Fruit fly (Drosophila melanogaster) whole organism, prepupa: ENCODE measurements around the gene CG15403.

Experiments
- Blimp-1 ChIP-seq: fragments of 200-800 bp; sonication (Bioruptor generic); optimal IDR thresholded peaks from 3 replicates; lab custom pipeline; 2017; ENCODE audit warnings: missing biosample characterization, missing genetic modification characterization, mild to moderate bottlenecking, moderate library complexity, missing genetic modification reagents
- CG10631 ChIP-seq: fragments of 200-800 bp; sonication (Bioruptor generic); optimal IDR thresholded peaks from 2 replicates; lab custom pipeline; 2016; ENCODE audit warnings: missing biosample characterization, missing genetic modification characterization
- CG10669 ChIP-seq: fragments of 200-800 bp; sonication (Bioruptor generic); optimal IDR thresholded peaks from 3 replicates; lab custom pipeline; 2018; ENCODE audit warnings: missing biosample characterization, mild to moderate bottlenecking, missing genetic modification characterization, moderate library complexity
- CG11762 ChIP-seq: fragments of 200-800 bp; sonication (Bioruptor generic); optimal IDR thresholded peaks from 3 replicates; lab custom pipeline; 2016; ENCODE audit warnings: missing biosample characterization, missing genetic modification characterization; ENCODE audit not compliant: insufficient read depth
- CG11902 ChIP-seq: fragments of 200-800 bp; sonication (Bioruptor generic); optimal IDR thresholded peaks from 3 replicates; lab custom pipeline; 2016; ENCODE audit warnings: missing biosample characterization, missing genetic modification characterization
- CG15336 ChIP-seq: fragments of 200-800 bp; sonication (Bioruptor generic); IDR thresholded peaks from 2 replicates; pipeline ENCODE4 v1.3.6; 2022; ENCODE audit warnings: missing biosample characterization, missing genetic modification characterization
- CG1621 ChIP-seq: fragments of 200-800 bp; sonication (Bioruptor generic); optimal IDR thresholded peaks from 3 replicates; lab custom pipeline; 2018; ENCODE audit warnings: missing biosample characterization, mild to moderate bottlenecking, missing genetic modification characterization
- CG3032 ChIP-seq: fragments of 200-800 bp; optimal IDR thresholded peaks from 2 replicates; lab custom pipeline; 2019; ENCODE audit warnings: missing biosample characterization, mild to moderate bottlenecking, missing genetic modification characterization, moderate library complexity
- CG31627 ChIP-seq: fragments of 200-800 bp; sonication (Bioruptor generic); optimal IDR thresholded peaks from 3 replicates; lab custom pipeline; 2016; ENCODE audit warnings: missing biosample characterization, missing genetic modification characterization
- CG34406 ChIP-seq: fragments of 200-800 bp; sonication (Bioruptor generic); optimal IDR thresholded peaks from 3 replicates; lab custom pipeline; 2016; ENCODE audit warnings: missing biosample characterization, missing genetic modification characterization
- CG3919 ChIP-seq: fragments of 200-800 bp; sonication (Bioruptor generic); optimal IDR thresholded peaks from 3 replicates; lab custom pipeline; 2016; ENCODE audit warnings: missing biosample characterization, missing genetic modification characterization
- CG4318 ChIP-seq: fragments of 200-800 bp; sonication (Bioruptor generic); optimal IDR thresholded peaks from 3 replicates; lab custom pipeline; 2017; ENCODE audit warnings: missing biosample characterization, mild to moderate bottlenecking, missing genetic modification characterization
- CG6163 ChIP-seq: fragments of 200-800 bp; sonication (Bioruptor generic); IDR thresholded peaks from 3 replicates; pipeline ENCODE4 v1.3.6; 2022; ENCODE audit warnings: missing biosample characterization, missing genetic modification characterization
- CG6276 ChIP-seq: fragments of 200-800 bp; sonication (Bioruptor generic); optimal IDR thresholded peaks from 2 replicates; lab custom pipeline; 2017; ENCODE audit warnings: missing biosample characterization, mild to moderate bottlenecking, missing genetic modification characterization
- CG6792 ChIP-seq: fragments of 200-800 bp; sonication (Bioruptor generic); optimal IDR thresholded peaks from 3 replicates; lab custom pipeline; 2016; ENCODE audit warnings: missing biosample characterization, missing genetic modification characterization
- CG6808 ChIP-seq: fragments of 200-800 bp; sonication (Bioruptor generic); optimal IDR thresholded peaks from 3 replicates; lab custom pipeline; 2017; ENCODE audit warnings: missing biosample characterization, missing genetic modification characterization, mild to moderate bottlenecking, moderate library complexity, missing genetic modification reagents
- CG7368 ChIP-seq: fragments of 200-800 bp; sonication (Bioruptor generic); optimal IDR thresholded peaks from 3 replicates; lab custom pipeline; 2016; ENCODE audit warnings: missing biosample characterization, missing genetic modification characterization
- CG8119 ChIP-seq: fragments of 200-800 bp; sonication (Bioruptor generic); IDR thresholded peaks from 3 replicates; pipeline ENCODE4 v1.3.6; 2022; ENCODE audit warnings: missing biosample characterization, missing genetic modification characterization
- CG8319 ChIP-seq: fragments of 200-800 bp; sonication (Bioruptor generic); optimal IDR thresholded peaks from 3 replicates; lab custom pipeline; 2016; ENCODE audit warnings: missing biosample characterization, missing genetic modification characterization
- CG8632 ChIP-seq: fragments of 200-800 bp; sonication (Bioruptor generic); optimal IDR thresholded peaks from 3 replicates; lab custom pipeline; 2016; ENCODE audit warnings: missing biosample characterization, missing genetic modification characterization
- CG9139 ChIP-seq: fragments of 200-800 bp; sonication (Bioruptor generic); optimal IDR thresholded peaks from 3 replicates; lab custom pipeline; 2017; ENCODE audit warnings: missing biosample characterization, mild to moderate bottlenecking, missing genetic modification characterization
- Eip78C ChIP-seq: fragments of 200-800 bp; sonication (Bioruptor generic); peaks from one replicate; lab custom pipeline; 2016; ENCODE audit warnings: missing biosample characterization, missing genetic modification characterization
- Eip93F ChIP-seq: fragments of 200-800 bp; sonication (Bioruptor generic); optimal IDR thresholded peaks from 2 replicates; lab custom pipeline; 2016; ENCODE audit warnings: missing biosample characterization, mild to moderate bottlenecking, missing genetic modification characterization
- Ets21C ChIP-seq: fragments of 200-800 bp; sonication (Bioruptor generic); optimal IDR thresholded peaks from 3 replicates; lab custom pipeline; 2016; ENCODE audit warnings: missing biosample characterization, missing genetic modification characterization
- Gug ChIP-seq: fragments of 200-800 bp; sonication (Bioruptor generic); IDR thresholded peaks from 2 replicates; pipeline ENCODE4 v1.3.6; 2022; ENCODE audit warnings: missing biosample characterization, missing genetic modification characterization
- Hr4 ChIP-seq: fragments of 200-800 bp; sonication (Bioruptor generic); optimal IDR thresholded peaks from 3 replicates; lab custom pipeline; 2016; ENCODE audit warnings: missing biosample characterization, missing genetic modification characterization
- Lpt ChIP-seq: fragments of 200-800 bp; sonication (Bioruptor generic); optimal IDR thresholded peaks from 3 replicates; lab custom pipeline; 2016; ENCODE audit warnings: missing biosample characterization, missing genetic modification characterization
- Met ChIP-seq: fragments of 200-800 bp; sonication (Bioruptor generic); optimal IDR thresholded peaks from 3 replicates; lab custom pipeline; 2016; ENCODE audit warnings: missing biosample characterization, missing genetic modification characterization
- Sox102F ChIP-seq: fragments of 200-800 bp; sonication (Bioruptor generic); optimal IDR thresholded peaks from 2 replicates; lab custom pipeline; 2016; ENCODE audit warnings: missing biosample characterization, mild to moderate bottlenecking, missing genetic modification characterization
- Sox14 ChIP-seq: fragments of 200-800 bp; sonication (Bioruptor generic); optimal IDR thresholded peaks from 3 replicates; lab custom pipeline; 2016; ENCODE audit warnings: missing biosample characterization, missing genetic modification characterization
- Sox15 ChIP-seq: fragments of 200-800 bp; sonication (Bioruptor generic); optimal IDR thresholded peaks from 3 replicates; lab custom pipeline; 2016; ENCODE audit warnings: missing biosample characterization, missing genetic modification characterization
- achi ChIP-seq: fragments of 200-800 bp; sonication (Bioruptor generic); optimal IDR thresholded peaks from 3 replicates; lab custom pipeline; 2016; ENCODE audit warnings: missing biosample characterization, missing genetic modification characterization
- acj6 ChIP-seq: fragments of 200-800 bp; sonication (Bioruptor generic); optimal IDR thresholded peaks from 3 replicates; lab custom pipeline; 2016; ENCODE audit warnings: missing biosample characterization, missing genetic modification characterization
- cyc ChIP-seq: fragments of 200-800 bp; sonication (Bioruptor generic); optimal IDR thresholded peaks from 3 replicates; lab custom pipeline; 2016; ENCODE audit warnings: missing biosample characterization, missing genetic modification characterization
- dac ChIP-seq: fragments of 200-800 bp; sonication (Bioruptor generic); optimal IDR thresholded peaks from 2 replicates; lab custom pipeline; 2017; ENCODE audit warnings: missing biosample characterization, mild to moderate bottlenecking, missing genetic modification characterization
- dsx ChIP-seq: fragments of 200-800 bp; optimal IDR thresholded peaks from 3 replicates; lab custom pipeline; 2019; ENCODE audit warnings: missing biosample characterization, mild to moderate bottlenecking, missing genetic modification characterization, moderate library complexity; ENCODE audit not compliant: poor library complexity, severe bottlenecking
- eg ChIP-seq: fragments of 200-800 bp; sonication (Bioruptor generic); IDR thresholded peaks from 3 replicates; pipeline ENCODE4 v1.3.6; 2022; ENCODE audit warnings: missing biosample characterization, missing genetic modification characterization
- fd59A ChIP-seq: fragments of 200-800 bp; sonication (Bioruptor generic); optimal IDR thresholded peaks from 2 replicates; lab custom pipeline; 2017; ENCODE audit warnings: missing biosample characterization, mild to moderate bottlenecking, missing genetic modification characterization, missing genetic modification reagents
- fd85E ChIP-seq: fragments of 200-800 bp; sonication (Bioruptor generic); optimal IDR thresholded peaks from 3 replicates; lab custom pipeline; 2016; ENCODE audit warnings: missing biosample characterization, missing genetic modification characterization
- fkh ChIP-seq: fragments of 200-800 bp; sonication (Bioruptor generic); optimal IDR thresholded peaks from 3 replicates; lab custom pipeline; 2017; ENCODE audit warnings: missing biosample characterization, mild to moderate bottlenecking, missing genetic modification characterization, moderate library complexity
- net ChIP-seq: fragments of 200-800 bp; sonication (Bioruptor generic); optimal IDR thresholded peaks from 3 replicates; lab custom pipeline; 2016; ENCODE audit warnings: missing biosample characterization, missing genetic modification characterization
- pdm3 ChIP-seq: fragments of 200-800 bp; sonication (Bioruptor generic); optimal IDR thresholded peaks from 3 replicates; lab custom pipeline; 2016; ENCODE audit warnings: missing biosample characterization, missing genetic modification characterization
- salr ChIP-seq, 2 experiments: fragments of 200-800 bp; sonication (Bioruptor generic); optimal IDR thresholded peaks; 3 replicates each; lab custom pipeline; 2016 to 2018; ENCODE audit warnings: missing biosample characterization in 2 of 2, missing genetic modification characterization in 2 of 2, mild to moderate bottlenecking in 1 of 2
- ss ChIP-seq, 2 experiments: fragments of 200-800 bp; sonication (Bioruptor generic); optimal IDR thresholded peaks; 2 replicates in 1 of 2; 3 replicates in 1 of 2; lab custom pipeline; 2017 to 2018; ENCODE audit warnings: mild to moderate bottlenecking in 2 of 2, missing biosample characterization in 2 of 2, missing genetic modification characterization in 2 of 2, moderate library complexity in 1 of 2
- topi ChIP-seq: fragments of 200-800 bp; sonication (Bioruptor generic); optimal IDR thresholded peaks from 3 replicates; lab custom pipeline; 2016; ENCODE audit warnings: missing biosample characterization, missing genetic modification characterization

Gene CG15403

dm6 chr2L:3105895-3106294, 22.5 kb upstream of the CG15403 start (continued):
- peak; percentile 62 for TF ChIP-seq pdm3 (GFP tag; lab: Kevin White, UChicago)
- TF ChIP-seq fd85E, result peak; percentile 65
- peak; percentile 69 for TF ChIP-seq CG11902 (GFP tag; lab: Kevin White, UChicago)
- peak; percentile 75 for TF ChIP-seq Sox15 (GFP tag; lab: Kevin White, UChicago)
- peak; percentile 46 for TF ChIP-seq Blimp-1 (GFP tag; lab: Kevin White, UChicago)
- peak; percentile 92 for TF ChIP-seq Hr4 (GFP tag; lab: Kevin White, UChicago)
- peak; percentile 81 for TF ChIP-seq acj6 (GFP tag; lab: Kevin White, UChicago)
- TF ChIP-seq Sox102F (GFP tag; lab: Kevin White, UChicago), result peak; percentile 36
- TF ChIP-seq, all 60 proteins: peak for 53

- TF ChIP-seq fd59A (no peak), CG34406 (no peak), Eip78C (GFP tag; lab: Kevin White, UChicago) (peak; percentile 40), cyc (no peak), achi (GFP tag; lab: Kevin White, UChicago) (no peak), CG8119 (no peak), dac (no peak), dsx (GFP tag; lab: Kevin White, UChicago) (peak; percentile 2), CG1621 (no peak), CG15336 (GFP tag; lab: Robert Waterston, UW) (0 out of 2 replicates have a peak, but pooled peaks have one; percentile 9), CG8319 (GFP tag; lab: Kevin White, UChicago) (no peak), CG31627 (no peak), CG11762 (GFP tag; lab: Kevin White, UChicago) (no peak), CG7368 (GFP tag; lab: Kevin White, UChicago) (no peak), Lpt (GFP tag; lab: Kevin White, UChicago) (no peak), eg (GFP tag; lab: Robert Waterston, UW) (peak; percentile 25; the same call in 1 of the 3 replicates), Blimp-1 (GFP tag; lab: Kevin White, UChicago) (no peak), CG10631 (GFP tag; lab: Kevin White, UChicago) (no peak), salr (GFP tag; optimal IDR thresholded peaks at IDR 0.05; lab: Kevin White, UChicago) (no peak), Met (GFP tag; lab: Kevin White, UChicago) (no peak), acj6 (GFP tag; lab: Kevin White, UChicago) (no peak), topi (GFP tag; lab: Kevin White, UChicago) (no peak), Eip93F (GFP tag; lab: Kevin White, UChicago) (no peak), Ets21C (GFP tag; lab: Kevin White, UChicago) (no peak), CG11902 (GFP tag; lab: Kevin White, UChicago) (no peak), CG3032 (tag; lab: Kevin White, UChicago) (no peak), Hr4 (GFP tag; lab: Kevin White, UChicago) (no peak), CG6163 (no peak), Sox15 (GFP tag; lab: Kevin White, UChicago) (no peak), Sox102F (GFP tag; lab: Kevin White, UChicago) (no peak), ss (GFP tag; optimal IDR thresholded peaks at IDR 0.05; lab: Kevin White, UChicago) (peak in 1 of 2 experiments; percentile 70), fkh (GFP tag; lab: Kevin White, UChicago) (peak; percentile 61), Sox14 (no peak)
- TF ChIP-seq, all 60 proteins: peak for 6
Measured at dm6 chr2L:3107988-3108678, 20.3 kb upstream of the CG15403 start.

dm6 chr2L:3109372-3109771, 19.1 kb upstream of the CG15403 start, which contains the start of gene PpD6:
TSS of gene PpD6 (plus strand) at chr2L:3109672.
- no peak for TF ChIP-seq Gug (GFP tag; lab: Robert Waterston, UW)
- no peak for TF ChIP-seq CG6792
- no peak for TF ChIP-seq CG8119
- TF ChIP-seq cyc, result no peak
- no peak for TF ChIP-seq net
- no peak for TF ChIP-seq fd59A
- no peak for TF ChIP-seq CG11762 (GFP tag; lab: Kevin White, UChicago)
- no peak for TF ChIP-seq CG8319 (GFP tag; lab: Kevin White, UChicago)
- no peak for TF ChIP-seq eg (GFP tag; lab: Robert Waterston, UW)
- TF ChIP-seq achi (GFP tag; lab: Kevin White, UChicago), result no peak
- no peak for TF ChIP-seq CG10669 (GFP tag; lab: Kevin White, UChicago)
- TF ChIP-seq Met (GFP tag; lab: Kevin White, UChicago), result no peak
- no peak for TF ChIP-seq CG9139 (GFP tag; lab: Kevin White, UChicago)
- no peak for TF ChIP-seq CG8632
- no peak for TF ChIP-seq CG6808
- TF ChIP-seq CG4318 (GFP tag; lab: Kevin White, UChicago), result no peak
- no peak for TF ChIP-seq CG3919 (GFP tag; lab: Kevin White, UChicago)
- no peak for TF ChIP-seq CG6276
- TF ChIP-seq ss (GFP tag; optimal IDR thresholded peaks at IDR 0.05; lab: Kevin White, UChicago), result no peak
- TF ChIP-seq CG34406, result no peak
